Fruit fly (Drosophila melanogaster): ENCODE data around the gene f.

The f gene

DNA sequence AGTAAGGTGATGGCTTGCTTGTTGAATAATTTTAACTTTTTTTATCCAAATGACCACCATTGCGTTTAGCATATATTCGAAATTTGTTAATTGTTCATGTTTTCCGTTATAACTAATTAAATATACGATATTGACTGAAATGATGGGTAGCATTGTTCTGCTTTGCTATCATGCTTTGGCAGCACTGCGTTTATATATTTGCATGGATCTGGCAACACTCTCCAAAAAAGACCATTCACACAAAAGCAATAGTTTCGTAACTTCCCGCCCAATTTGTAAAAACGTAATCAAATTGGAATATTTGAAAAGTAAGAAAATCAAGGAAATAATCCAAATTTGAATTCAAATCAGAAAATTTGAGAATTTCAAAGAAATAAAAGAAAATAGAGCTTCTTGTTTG lies 72.8 kb downstream of the f start (continued):
- TF ChIP-seq CG10209 (GFP tag; optimal IDR thresholded peaks at IDR 0.05) (no peak), CG11093 (GFP tag; IDR thresholded peaks at IDR 0.05) (no peak), CG17359 (tag; optimal IDR thresholded peaks at IDR 0.05) (no peak), MBD-R2 (GFP tag; IDR thresholded peaks at IDR 0.05) (peak; percentile 45; the same call in 1 of the 2 replicates), az2 (GFP tag; optimal IDR thresholded peaks at IDR 0.05) (no peak), Bteb2 (GFP tag; optimal IDR thresholded peaks at IDR 0.05) (no peak), CG11560 (tag; IDR thresholded peaks at IDR 0.05) (no peak), CoRest (tag; optimal IDR thresholded peaks at IDR 0.05) (peak; percentile 51), CG31224 (GFP tag; IDR thresholded peaks at IDR 0.05) (no peak), CG14050 (GFP tag; IDR thresholded peaks at IDR 0.05) (no peak), CG12659 (GFP tag; optimal IDR thresholded peaks at IDR 0.05) (peak; percentile 56), vnd (GFP tag; IDR thresholded peaks at IDR 0.05; ENCODE audit: partially characterized antibody) (0 out of 3 replicates have a peak, but pooled peaks have one; percentile 30), CG15514 (GFP tag; optimal IDR thresholded peaks at IDR 0.05) (peak; percentile 50), klu (GFP tag; IDR thresholded peaks at IDR 0.05) (no peak), Elba2 (GFP tag; optimal IDR thresholded peaks at IDR 0.05) (peak; percentile 85), MESR4 (GFP tag; optimal IDR thresholded peaks at IDR 0.05) (peak; percentile 15), ato (GFP tag; IDR thresholded peaks at IDR 0.05; ENCODE audit: partially characterized antibody) (peak; percentile 63), Lhr (GFP tag; optimal IDR thresholded peaks at IDR 0.05) (peak; percentile 93), abd-A (tag; optimal IDR thresholded peaks at IDR 0.05) (peak; percentile 34), CG10321 (GFP tag; IDR thresholded peaks at IDR 0.05) (no peak), CG2712 (tag; optimal IDR thresholded peaks at IDR 0.05) (peak; percentile 11), vvl (GFP tag; IDR thresholded peaks at IDR 0.05) (peak; percentile 90), gsb-n (tag; optimal IDR thresholded peaks at IDR 0.05) (no peak), unc-4 (GFP tag; IDR thresholded peaks at IDR 0.05; ENCODE audit: partially characterized antibody) (peak; percentile 57), CG6683 (GFP tag; optimal IDR thresholded peaks at IDR 0.05) (no peak), gfzf (GFP tag; optimal IDR thresholded peaks at IDR 0.05) (peak; percentile 23), Ravus (GFP tag; IDR thresholded peaks at IDR 0.05) (no peak), CG8290 (GFP tag; optimal IDR thresholded peaks at IDR 0.05) (no peak), CG8290 (tag; optimal IDR thresholded peaks at IDR 0.05) (peak in 1 of 2 experiments; percentile 66), Atf3 (GFP tag; optimal IDR thresholded peaks at IDR 0.05) (no peak), nom (GFP tag; optimal IDR thresholded peaks at IDR 0.05) (peak; percentile 4), CG15601 (tag; optimal IDR thresholded peaks at IDR 0.05) (peak; percentile 17), CG17612 (GFP tag; IDR thresholded peaks at IDR 0.05) (no peak), HHEX (GFP tag; optimal IDR thresholded peaks at IDR 0.05) (no peak), Sox102F (GFP tag; optimal IDR thresholded peaks at IDR 0.05) (no peak), Dp (GFP tag; optimal IDR thresholded peaks at IDR 0.05) (peak; percentile 95), CG12155 (GFP tag; optimal IDR thresholded peaks at IDR 0.05) (no peak), Tbp (GFP tag; optimal IDR thresholded peaks at IDR 0.05) (no peak), E2f2 (GFP tag; IDR thresholded peaks at IDR 0.05) (peak; percentile 95), CG3995 (GFP tag; optimal IDR thresholded peaks at IDR 0.05) (peak; percentile 93), CG10147 (GFP tag; optimal IDR thresholded peaks at IDR 0.05) (no peak), sens (GFP tag) (peak; percentile 56), nmo (GFP tag; optimal IDR thresholded peaks at IDR 0.05) (peak; percentile 28), CG8924 (tag; optimal IDR thresholded peaks at IDR 0.05) (peak; percentile 11), stwl (tag; optimal IDR thresholded peaks at IDR 0.05) (peak; percentile 100), Antp (GFP tag; optimal IDR thresholded peaks at IDR 0.05) (no peak), CG34224 (GFP tag; IDR thresholded peaks at IDR 0.05; ENCODE audit: partially characterized antibody) (peak; percentile 85), amos (GFP tag; IDR thresholded peaks at IDR 0.05; ENCODE audit: partially characterized antibody) (peak; percentile 69), toy (GFP tag; IDR thresholded peaks at IDR 0.05) (no peak), Abd-B (GFP tag; optimal IDR thresholded peaks at IDR 0.05) (peak; percentile 76), CG12391 (tag; optimal IDR thresholded peaks at IDR 0.05) (peak; percentile 14)

Data from whole organism, embryonic.